Worm (Caenorhabditis elegans) whole organism, midembryonic: ENCODE results near the gene ZK643.5.

ENCODE experiments used
- flt-1 ChIP-seq: fragments of 200-800 bp; sonication (Bioruptor generic); IDR thresholded peaks from 2 replicates; pipeline ENCODE4 v1.3.6; 2022; ENCODE audit warnings: missing genetic modification characterization, missing compliant biosample characterization
- med-1 ChIP-seq: sonication (generic microtip); optimal IDR thresholded peaks from 2 replicates; lab custom pipeline; 2017; ENCODE audit warnings: missing genetic modification characterization, mild to moderate bottlenecking, missing compliant biosample characterization, antibody characterized with exemption, missing genetic modification reagents; ENCODE audit not compliant: insufficient read depth
- ref-1 ChIP-seq: fragments of 200-800 bp; sonication (Bioruptor generic); conservative IDR thresholded peaks from 2 replicates; pipeline ENCODE4 v1.3.6; 2022; ENCODE audit warnings: missing genetic modification reagents, missing genetic modification characterization, missing compliant biosample characterization
- ztf-29 ChIP-seq: fragments of 200-800 bp; sonication (Bioruptor generic); IDR thresholded peaks from 2 replicates; pipeline ENCODE4 v1.3.6; 2022; ENCODE audit warnings: missing genetic modification reagents, missing genetic modification characterization, missing compliant biosample characterization

ce11 chrIII:8981847-8982479 is 26.0 kb upstream of the ZK643.5 start, which contains the start of gene pde-2:
- TF ChIP-seq ref-1 (GFP tag; lab: Robert Waterston, UW): no peak
- no peak for TF ChIP-seq ztf-29 (GFP tag; lab: Robert Waterston, UW)
- TF ChIP-seq med-1 (GFP tag; lab: Kevin White, UChicago): no peak
- TF ChIP-seq flt-1: 0 out of 2 replicates have a peak, but pooled peaks have one; percentile 10
